Worm (Caenorhabditis elegans): ENCODE data around the gene srg-48.

Gene srg-48

DNA sequence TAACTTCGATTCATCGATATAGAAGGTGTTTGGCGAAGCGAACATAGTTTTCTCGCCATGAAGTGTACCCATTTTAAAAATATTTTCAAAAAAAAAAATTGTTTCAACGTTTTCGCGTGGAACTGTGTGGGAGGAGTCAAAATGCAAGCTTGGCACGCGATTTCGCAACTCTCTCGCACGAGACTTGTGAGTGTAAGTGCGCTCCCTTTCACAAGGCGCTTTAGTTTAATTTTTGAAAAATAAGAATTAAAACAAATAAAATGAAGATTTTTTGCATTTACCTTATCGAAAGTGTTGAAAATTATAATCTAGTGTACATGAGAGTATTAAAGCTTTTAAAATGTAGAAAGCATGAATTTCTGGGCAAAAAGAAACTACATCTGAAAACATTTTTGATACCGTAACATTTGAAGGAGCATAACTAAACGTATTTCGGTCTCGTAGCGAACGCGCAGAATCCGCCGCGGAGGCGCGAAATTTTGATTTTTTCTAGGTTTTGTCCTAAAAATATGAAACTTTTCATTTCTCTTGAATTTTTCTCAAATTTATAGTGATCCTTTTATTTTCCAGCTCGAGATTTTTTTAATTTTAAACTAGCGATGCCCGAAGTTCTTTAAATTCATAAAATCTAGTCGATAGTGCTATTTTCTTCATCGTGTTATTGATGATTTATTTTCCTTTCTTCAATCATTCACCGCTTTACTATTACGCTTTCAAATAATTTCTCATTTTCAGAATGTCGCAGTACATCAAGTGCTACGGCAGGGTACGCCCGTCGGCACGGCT lies 32.5 kb upstream of the srg-48 start, which contains the start of the genes cogc-2 and klp-18 (continued):
- TF ChIP-seq hmg-20 (GFP tag; IDR thresholded peaks at IDR 0.05) (peak; percentile 26; the same call in 1 of the 2 replicates), efl-1 (GFP tag; optimal IDR thresholded peaks at IDR 0.05) (peak; percentile 99), rcor-1 (GFP tag; IDR thresholded peaks at IDR 0.05) (peak; percentile 73; the same call in 1 of the 2 replicates)

DNA sequence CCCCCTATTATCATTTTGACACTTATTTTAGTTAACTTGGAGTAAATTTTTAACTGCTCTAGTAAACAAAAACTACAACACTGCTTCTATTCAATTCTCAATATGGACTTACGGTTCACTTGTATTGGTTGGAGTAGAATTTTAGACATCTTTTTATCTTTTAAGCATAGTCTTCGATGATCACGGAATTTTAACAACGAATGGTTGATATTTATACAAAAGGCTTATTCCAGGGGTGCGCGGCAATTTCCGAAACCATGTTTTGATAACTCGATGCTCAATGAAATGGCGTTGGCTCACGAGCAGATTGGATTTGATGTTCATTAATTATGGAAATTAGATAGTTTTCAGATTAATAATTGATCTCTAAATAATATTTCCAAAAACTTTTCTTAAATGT lies 28.8 kb upstream of the srg-48 start:
- TF ChIP-seq nhr-179 (tag; optimal IDR thresholded peaks at IDR 0.05) (no peak), nfyb-1 (GFP tag; IDR thresholded peaks at IDR 0.05) (no peak), B0019.2 (GFP tag; conservative IDR thresholded peaks at IDR 0.05) (no peak), B0336.3 (GFP tag; IDR thresholded peaks at IDR 0.05) (peak; percentile 93), pbrm-1 (GFP tag; IDR thresholded peaks at IDR 0.05) (peak; percentile 60; the same call in 1 of the 2 replicates), attf-5 (GFP tag; optimal IDR thresholded peaks at IDR 0.05) (no peak), ztf-26 (tag; optimal IDR thresholded peaks at IDR 0.05) (no peak), K11D2.4 (GFP tag; IDR thresholded peaks at IDR 0.05) (no peak), dpl-1 (GFP tag; optimal IDR thresholded peaks at IDR 0.05) (no peak), lin-35 (GFP tag; optimal IDR thresholded peaks at IDR 0.05) (peak in 1 of 3 experiments; percentile 4), attf-3 (GFP tag; conservative IDR thresholded peaks at IDR 0.05) (no peak), ceh-91 (GFP tag; IDR thresholded peaks at IDR 0.05) (0 out of 2 replicates have a peak, but pooled peaks have one; percentile 13), hsf-1 (GFP tag; IDR thresholded peaks at IDR 0.05) (peak; percentile 85), xnd-1 (tag; optimal IDR thresholded peaks at IDR 0.05) (peak; percentile 62), hlh-12 (tag; optimal IDR thresholded peaks at IDR 0.05) (no peak), ccch-3 (GFP tag; optimal IDR thresholded peaks at IDR 0.05) (no peak), tbx-9 (tag; optimal IDR thresholded peaks at IDR 0.05; ENCODE audit: borderline replicate concordance) (no peak), repo-1 (tag; optimal IDR thresholded peaks at IDR 0.05) (no peak), madf-3 (GFP tag; IDR thresholded peaks at IDR 0.05) (peak; percentile 69; the same call in 1 of the 2 replicates), zfh-2 (GFP tag; conservative IDR thresholded peaks at IDR 0.05) (no peak), him-1 (tag; optimal IDR thresholded peaks at IDR 0.05) (peak; percentile 38), F22D6.2 (tag; optimal IDR thresholded peaks at IDR 0.05) (no peak), rec-8 (tag; optimal IDR thresholded peaks at IDR 0.05) (peak; percentile 30 to 60), snpc-1.3 (tag; optimal IDR thresholded peaks at IDR 0.05; ENCODE audit: insufficient read depth) (no peak), F49E8.2 (tag; optimal IDR thresholded peaks at IDR 0.05; ENCODE audit: insufficient read depth) (peak; percentile 87), unc-62 (GFP tag; optimal IDR thresholded peaks at IDR 0.05) (no peak), bed-1 (GFP tag; IDR thresholded peaks at IDR 0.05) (0 out of 2 replicates have a peak, but pooled peaks have one; percentile 72), hrde-1 (tag; optimal IDR thresholded peaks at IDR 0.05; ENCODE audit: borderline replicate concordance) (peak; percentile 96), ZK185.1 (tag; optimal IDR thresholded peaks at IDR 0.05; ENCODE audit: poor library complexity, severe bottlenecking) (no peak), Y56A3A.18 (GFP tag; IDR thresholded peaks at IDR 0.05) (peak; percentile 63), ama-1 (optimal IDR thresholded peaks at IDR 0.05) (no peak), ama-1 (GFP tag; optimal IDR thresholded peaks at IDR 0.05) (peak; percentile 39 to 80), sdz-38 (tag; optimal IDR thresholded peaks at IDR 0.05) (no peak), F39B2.1 (GFP tag; IDR thresholded peaks at IDR 0.05) (no peak; the same call in none of the 2 replicates), D2030.7 (GFP tag; IDR thresholded peaks at IDR 0.05) (peak; percentile 60), snpc-3.4 (tag; optimal IDR thresholded peaks at IDR 0.05) (peak; percentile 85), madf-8 (GFP tag; conservative IDR thresholded peaks at IDR 0.05) (peak; percentile 38), aptf-2 (GFP tag; conservative IDR thresholded peaks at IDR 0.05) (no peak), ceh-100 (GFP tag; IDR thresholded peaks at IDR 0.05) (peak; percentile 66; the same call in 1 of the 2 replicates), ztf-3 (GFP tag; optimal IDR thresholded peaks at IDR 0.05) (no peak), rpc-1 (optimal IDR thresholded peaks at IDR 0.05) (no peak), rpc-1 (tag; optimal IDR thresholded peaks at IDR 0.05) (no peak), ceh-79 (tag; optimal IDR thresholded peaks at IDR 0.05) (no peak)

Measured in whole organism, young adult.